Fruit fly (Drosophila melanogaster) whole organism, embryonic: ENCODE measurements around the gene Lamtor4.

Source experiments
- CG10366 ChIP-seq: fragments of 200-800 bp; sonication (Bioruptor generic); IDR thresholded peaks from 2 replicates; pipeline ENCODE4 v1.3.6; 2022; ENCODE audit warnings: missing biosample characterization, missing genetic modification characterization
- CG13775 ChIP-seq: fragments of 200-800 bp; sonication (Bioruptor generic); optimal IDR thresholded peaks from 3 replicates; lab custom pipeline; 2017; ENCODE audit warnings: missing biosample characterization, mild to moderate bottlenecking, missing genetic modification characterization
- CG14441 ChIP-seq: fragments of 200-800 bp; sonication (Bioruptor generic); IDR thresholded peaks from 2 replicates; pipeline ENCODE4 v1.3.6; 2022; ENCODE audit warnings: missing biosample characterization, missing genetic modification characterization
- CG15269 ChIP-seq: fragments of 200-800 bp; sonication (Bioruptor generic); optimal IDR thresholded peaks from 2 replicates; lab custom pipeline; 2018; ENCODE audit warnings: missing biosample characterization, mild to moderate bottlenecking, missing genetic modification characterization, moderate library complexity
- CG17328 ChIP-seq: fragments of 200-800 bp; sonication (Bioruptor generic); IDR thresholded peaks from 2 replicates; pipeline ENCODE4 v1.3.6; 2022; ENCODE audit warnings: missing biosample characterization, missing genetic modification characterization
- CG2116 ChIP-seq: fragments of 200-800 bp; sonication (Bioruptor generic); optimal IDR thresholded peaks from 3 replicates; lab custom pipeline; 2018; ENCODE audit warnings: missing biosample characterization, mild to moderate bottlenecking, missing genetic modification characterization
- CG31365 ChIP-seq: fragments of 200-800 bp; sonication (Bioruptor generic); optimal IDR thresholded peaks from 2 replicates; lab custom pipeline; 2018; ENCODE audit warnings: missing biosample characterization, mild to moderate bottlenecking, missing genetic modification characterization
- CG32772 ChIP-seq: fragments of 200-800 bp; sonication (Bioruptor generic); IDR thresholded peaks from 2 replicates; pipeline ENCODE4 v1.3.6; 2022; ENCODE audit warnings: missing biosample characterization, missing genetic modification characterization
- CG3847 ChIP-seq: fragments of 200-800 bp; sonication (Bioruptor generic); IDR thresholded peaks from 2 replicates; pipeline ENCODE4 v1.3.6; 2022; ENCODE audit warnings: missing biosample characterization, missing genetic modification characterization
- CG3995 ChIP-seq: fragments of 200-800 bp; sonication (Bioruptor generic); optimal IDR thresholded peaks from 3 replicates; lab custom pipeline; 2016; ENCODE audit warnings: missing biosample characterization, missing genetic modification characterization
- CG5180 ChIP-seq: fragments of 200-800 bp; sonication (Bioruptor generic); optimal IDR thresholded peaks from 3 replicates; lab custom pipeline; 2017; ENCODE audit warnings: missing biosample characterization, missing genetic modification characterization, mild to moderate bottlenecking, moderate library complexity, missing genetic modification reagents
- CG6175 ChIP-seq: fragments of 200-800 bp; sonication (Bioruptor generic); IDR thresholded peaks from 3 replicates; pipeline ENCODE4 v1.3.6; 2022; ENCODE audit warnings: missing biosample characterization, missing genetic modification characterization
- CG6272 ChIP-seq: fragments of 200-800 bp; sonication (Bioruptor generic); IDR thresholded peaks from 2 replicates; pipeline ENCODE4 v1.3.6; 2022; ENCODE audit warnings: missing biosample characterization, missing genetic modification characterization
- CG7271 ChIP-seq: fragments of 200-800 bp; sonication (Bioruptor generic); optimal IDR thresholded peaks from 2 replicates; lab custom pipeline; 2018; ENCODE audit warnings: missing biosample characterization, mild to moderate bottlenecking, missing genetic modification characterization, moderate library complexity
- CG7839 ChIP-seq: fragments of 200-800 bp; sonication (Bioruptor generic); optimal IDR thresholded peaks from 3 replicates; lab custom pipeline; 2018; ENCODE audit warnings: missing biosample characterization, mild to moderate bottlenecking, missing genetic modification characterization, moderate library complexity
- CG8290 ChIP-seq, 3 experiments: fragments of 200-800 bp; sonication (Bioruptor generic); optimal IDR thresholded peaks; 2 replicates each; lab custom pipeline; 2016 to 2019; ENCODE audit warnings: missing biosample characterization in 3 of 3, missing genetic modification characterization in 3 of 3, mild to moderate bottlenecking in 2 of 3, moderate library complexity in 1 of 3
- CG8359 ChIP-seq: fragments of 200-800 bp; sonication (Bioruptor generic); optimal IDR thresholded peaks from 2 replicates; lab custom pipeline; 2017; ENCODE audit warnings: missing biosample characterization, mild to moderate bottlenecking, missing genetic modification characterization, borderline replicate concordance
- CG8478 ChIP-seq: fragments of >200 bp; optimal IDR thresholded peaks from 2 replicates; lab custom pipeline; 2018
- CG9797 ChIP-seq: fragments of 200-800 bp; sonication (Bioruptor generic); optimal IDR thresholded peaks from 3 replicates; lab custom pipeline; 2018; ENCODE audit warnings: missing biosample characterization, mild to moderate bottlenecking, missing genetic modification characterization
- CG9876 ChIP-seq: fragments of 200-800 bp; sonication (Bioruptor generic); optimal IDR thresholded peaks from 2 replicates; lab custom pipeline; 2016; ENCODE audit warnings: missing biosample characterization, missing genetic modification characterization
- CkIIα-i1 ChIP-seq: fragments of 200-800 bp; sonication (Bioruptor generic); IDR thresholded peaks from 2 replicates; pipeline ENCODE4 v1.3.6; 2022; ENCODE audit warnings: missing biosample characterization, missing genetic modification characterization
- Doc2 ChIP-seq: fragments of 200-800 bp; sonication (Bioruptor generic); IDR thresholded peaks from 2 replicates; pipeline ENCODE4 v1.3.6; 2022; ENCODE audit warnings: missing biosample characterization, missing genetic modification characterization
- ERR ChIP-seq: fragments of 200-800 bp; sonication (Bioruptor generic); optimal IDR thresholded peaks from 2 replicates; lab custom pipeline; 2016; ENCODE audit warnings: missing biosample characterization, missing genetic modification characterization
- Hand ChIP-seq: fragments of 200-800 bp; sonication (Bioruptor generic); optimal IDR thresholded peaks from 2 replicates; lab custom pipeline; 2017; ENCODE audit warnings: mild to moderate bottlenecking, missing biosample characterization, missing genetic modification reagents, missing genetic modification characterization
- Hr39 ChIP-seq: fragments of >200 bp; optimal IDR thresholded peaks from 2 replicates; lab custom pipeline; 2017
- Lhr ChIP-seq: fragments of 200-800 bp; sonication (Bioruptor generic); optimal IDR thresholded peaks from 3 replicates; lab custom pipeline; 2017; ENCODE audit warnings: mild to moderate bottlenecking, missing biosample characterization, missing genetic modification reagents, missing genetic modification characterization
- Myb ChIP-seq: fragments of 200-800 bp; sonication (Bioruptor generic); optimal IDR thresholded peaks from 2 replicates; lab custom pipeline; 2016; ENCODE audit warnings: missing biosample characterization, missing genetic modification characterization
- Oaz ChIP-seq: fragments of 200-800 bp; sonication (Bioruptor generic); IDR thresholded peaks from 2 replicates; pipeline ENCODE4 v1.3.6; 2022; ENCODE audit warnings: missing biosample characterization, missing genetic modification characterization
- Rfx ChIP-seq: fragments of 200-800 bp; sonication (Bioruptor generic); IDR thresholded peaks from 2 replicates; pipeline ENCODE4 v1.3.6; 2022; ENCODE audit warnings: missing biosample characterization, missing genetic modification characterization
- Trl ChIP-seq, 3 experiments: fragments of >200 bp in 2 of 3; fragments of 200-800 bp in 1 of 3; sonication (Bioruptor generic) in 1 of 3; optimal IDR thresholded peaks; 2 replicates in 1 of 3; 3 replicates in 2 of 3; lab custom pipeline; 2016 to 2017; ENCODE audit warnings: missing biosample characterization in 1 of 3, missing genetic modification characterization in 1 of 3
- abd-A ChIP-seq: fragments of 200-800 bp; sonication (Bioruptor generic); optimal IDR thresholded peaks from 3 replicates; lab custom pipeline; 2019; ENCODE audit warnings: missing biosample characterization, mild to moderate bottlenecking, missing genetic modification characterization, moderate library complexity
- corto ChIP-seq: fragments of 200-800 bp; sonication (Bioruptor generic); optimal IDR thresholded peaks from 2 replicates; lab custom pipeline; 2016; ENCODE audit warnings: missing biosample characterization, mild to moderate bottlenecking, missing genetic modification characterization, moderate library complexity
- crc ChIP-seq: fragments of 200-800 bp; sonication (Bioruptor generic); optimal IDR thresholded peaks from 2 replicates; lab custom pipeline; 2016; ENCODE audit warnings: missing biosample characterization, missing genetic modification characterization
- cwo ChIP-seq: fragments of 200-800 bp; sonication (Bioruptor generic); optimal IDR thresholded peaks from 3 replicates; lab custom pipeline; 2017; ENCODE audit warnings: missing biosample characterization, missing genetic modification characterization, mild to moderate bottlenecking, moderate library complexity, missing genetic modification reagents
- eve ChIP-seq, 2 experiments: fragments of >200 bp; optimal IDR thresholded peaks; 2 replicates each; lab custom pipeline; 2017; ENCODE audit warnings: missing biosample characterization in 2 of 2, missing genetic modification characterization in 2 of 2
- ewg ChIP-seq: fragments of 200-800 bp; sonication (Bioruptor generic); optimal IDR thresholded peaks from 3 replicates; lab custom pipeline; 2017; ENCODE audit warnings: mild to moderate bottlenecking, missing biosample characterization, missing genetic modification reagents, missing genetic modification characterization
- her ChIP-seq: fragments of 200-800 bp; sonication (Bioruptor generic); optimal IDR thresholded peaks from 2 replicates; lab custom pipeline; 2016; ENCODE audit warnings: missing biosample characterization, missing genetic modification characterization
- prd ChIP-seq, 3 experiments: fragments of >200 bp in 2 of 3; fragments of 200-800 bp in 1 of 3; sonication (Bioruptor generic) in 1 of 3; optimal IDR thresholded peaks in 2 of 3; IDR thresholded peaks in 1 of 3; 2 replicates in 2 of 3; 3 replicates in 1 of 3; pipeline versions ENCODE4 v1.3.6 to Lab custom; 2017 to 2022; ENCODE audit warnings: missing biosample characterization in 1 of 3, missing genetic modification characterization in 1 of 3
- pros ChIP-seq: fragments of 200-800 bp; sonication (Bioruptor generic); optimal IDR thresholded peaks from 3 replicates; lab custom pipeline; 2019; ENCODE audit warnings: missing biosample characterization, mild to moderate bottlenecking, missing genetic modification characterization, moderate library complexity
- psq ChIP-seq: fragments of 200-800 bp; sonication (Bioruptor generic); optimal IDR thresholded peaks from 2 replicates; lab custom pipeline; 2017; ENCODE audit warnings: missing biosample characterization, missing genetic modification characterization
- sisA ChIP-seq: fragments of 200-800 bp; sonication (Bioruptor generic); IDR thresholded peaks from 2 replicates; pipeline ENCODE4 v1.3.6; 2022; ENCODE audit warnings: missing biosample characterization, missing genetic modification characterization
- sna ChIP-seq: fragments of 200-800 bp; sonication (Bioruptor generic); IDR thresholded peaks from 2 replicates; pipeline ENCODE4 v1.3.6; 2022; ENCODE audit warnings: missing biosample characterization, missing genetic modification characterization; ENCODE audit not compliant: partially characterized antibody
- sqz ChIP-seq: fragments of 200-800 bp; sonication (Bioruptor generic); optimal IDR thresholded peaks from 3 replicates; lab custom pipeline; 2018; ENCODE audit warnings: missing biosample characterization, mild to moderate bottlenecking, missing genetic modification characterization
- tap ChIP-seq: fragments of 200-800 bp; optimal IDR thresholded peaks from 3 replicates; lab custom pipeline; 2019; ENCODE audit warnings: missing biosample characterization, mild to moderate bottlenecking, missing genetic modification characterization, moderate library complexity
- tx ChIP-seq: fragments of 200-800 bp; sonication (Bioruptor generic); optimal IDR thresholded peaks from 2 replicates; lab custom pipeline; 2016; ENCODE audit warnings: missing biosample characterization, missing genetic modification characterization
- unpg ChIP-seq: fragments of 200-800 bp; sonication (Bioruptor generic); optimal IDR thresholded peaks from 3 replicates; lab custom pipeline; 2018; ENCODE audit warnings: missing biosample characterization, mild to moderate bottlenecking, missing genetic modification characterization, moderate library complexity
- vfl ChIP-seq: fragments of 200-800 bp; sonication (Bioruptor generic); optimal IDR thresholded peaks from 2 replicates; lab custom pipeline; 2016; ENCODE audit warnings: missing biosample characterization, missing genetic modification characterization
- vnd ChIP-seq: fragments of 200-800 bp; sonication (Bioruptor generic); IDR thresholded peaks from 3 replicates; pipeline ENCODE4 v1.3.6; 2022; ENCODE audit warnings: missing biosample characterization, missing genetic modification characterization; ENCODE audit not compliant: partially characterized antibody
- zen2 ChIP-seq: fragments of 200-800 bp; sonication (Bioruptor generic); IDR thresholded peaks from 3 replicates; pipeline ENCODE4 v1.3.6; 2022; ENCODE audit warnings: missing biosample characterization, missing genetic modification characterization; ENCODE audit not compliant: partially characterized antibody

Lamtor4 gene

dm6 chr3L:3902491-3903198 lies 5.9 kb downstream of the Lamtor4 start, which contains the start of gene Ubi-p63E (continued):
- peak; percentile 42 for TF ChIP-seq vfl (GFP tag; lab: Kevin White, UChicago)
- TF ChIP-seq zen2, result no peak
- no peak for TF ChIP-seq CG10366
- TF ChIP-seq CG32772, result no peak
- no peak for TF ChIP-seq Trl (optimal IDR thresholded peaks at IDR 0.05; lab: Kevin White, UChicago)
- peak; percentile 71 for TF ChIP-seq Trl (GFP tag; optimal IDR thresholded peaks at IDR 0.05; lab: Kevin White, UChicago)
- no peak for TF ChIP-seq ERR (GFP tag; lab: Kevin White, UChicago)
- no peak for TF ChIP-seq CG3995 (GFP tag; lab: Kevin White, UChicago)
- no peak for TF ChIP-seq CG7271 (tag; lab: Kevin White, UChicago)
- TF ChIP-seq tap (tag; lab: Kevin White, UChicago), result peak; percentile 16
- peak; percentile 85 for TF ChIP-seq abd-A
- TF ChIP-seq her (GFP tag; lab: Kevin White, UChicago), result peak; percentile 64
- TF ChIP-seq psq, result no peak
- TF ChIP-seq sqz (GFP tag; lab: Kevin White, UChicago), result peak; percentile 74
- TF ChIP-seq tx (GFP tag; lab: Kevin White, UChicago), result peak; percentile 67
- no peak for TF ChIP-seq Hr39 (lab: Kevin White, UChicago)
- TF ChIP-seq CG13775 (GFP tag; lab: Kevin White, UChicago), result peak; percentile 71
- peak; percentile 72 for TF ChIP-seq CG6272 (GFP tag; lab: Robert Waterston, UW)
- TF ChIP-seq CG8478 (lab: Kevin White, UChicago), result no peak
- TF ChIP-seq Lhr (GFP tag; lab: Kevin White, UChicago), result peak; percentile 11
- no peak for TF ChIP-seq vnd (GFP tag; lab: Robert Waterston, UW)
- no peak for TF ChIP-seq prd (optimal IDR thresholded peaks at IDR 0.05; lab: Kevin White, UChicago)
- TF ChIP-seq prd (GFP tag; IDR thresholded peaks at IDR 0.05; lab: Robert Waterston, UW), result no peak
- no peak for TF ChIP-seq ewg (GFP tag; lab: Kevin White, UChicago)
- no peak for TF ChIP-seq CG3847 (GFP tag; lab: Robert Waterston, UW)
- no peak for TF ChIP-seq CG6175 (GFP tag; lab: Robert Waterston, UW)
- TF ChIP-seq CG5180 (GFP tag; lab: Kevin White, UChicago), result peak; percentile 1
- TF ChIP-seq Hand, result no peak
- no peak for TF ChIP-seq corto (GFP tag; lab: Kevin White, UChicago)
- peak; percentile 70 for TF ChIP-seq CG7839
- TF ChIP-seq CG8290 (GFP tag; optimal IDR thresholded peaks at IDR 0.05; lab: Kevin White, UChicago), result peak; percentile 36
- peak in 1 of 2 experiments; percentile 76 for TF ChIP-seq CG8290 (tag; optimal IDR thresholded peaks at IDR 0.05; lab: Kevin White, UChicago)
- peak; percentile 21 for TF ChIP-seq CG9876 (GFP tag; lab: Kevin White, UChicago)
- no peak for TF ChIP-seq Doc2 (GFP tag; lab: Robert Waterston, UW)
- TF ChIP-seq CkIIα-i1, result no peak
- TF ChIP-seq CG17328 (GFP tag; lab: Robert Waterston, UW), result no peak
- peak; percentile 8 for TF ChIP-seq cwo (GFP tag; lab: Kevin White, UChicago)
- TF ChIP-seq CG31365 (tag; lab: Kevin White, UChicago), result no peak
- TF ChIP-seq CG2116 (GFP tag; lab: Kevin White, UChicago), result peak; percentile 33
- peak; percentile 51 for TF ChIP-seq CG9797 (GFP tag; lab: Kevin White, UChicago)
- no peak for TF ChIP-seq CG14441 (GFP tag; lab: Robert Waterston, UW)
- TF ChIP-seq CG15269 (tag; lab: Kevin White, UChicago), result peak; percentile 68
- no peak for TF ChIP-seq CG8359 (GFP tag; lab: Kevin White, UChicago)
- no peak for TF ChIP-seq Oaz (GFP tag; lab: Robert Waterston, UW)
- no peak for TF ChIP-seq Rfx (GFP tag; lab: Robert Waterston, UW)
- peak; percentile 60 for TF ChIP-seq unpg (GFP tag; lab: Kevin White, UChicago)
- TF ChIP-seq crc (GFP tag; lab: Kevin White, UChicago), result no peak
- TF ChIP-seq sisA (GFP tag; lab: Robert Waterston, UW), result no peak
- TF ChIP-seq Myb (GFP tag; lab: Kevin White, UChicago), result peak; percentile 13
- no peak for TF ChIP-seq sna (GFP tag; lab: Robert Waterston, UW)
- TF ChIP-seq pros (GFP tag; lab: Kevin White, UChicago), result no peak
- TF ChIP-seq eve (GFP tag; optimal IDR thresholded peaks at IDR 0.05; lab: Kevin White, UChicago), result no peak
